Fruit fly (Drosophila melanogaster) whole organism, embryonic: ENCODE results near the gene SmydA-2.

Experiments used
- Bgb ChIP-seq: fragments of 200-800 bp; sonication (Bioruptor generic); IDR thresholded peaks from 2 replicates; pipeline ENCODE4 v1.3.6; 2022; ENCODE audit warnings: missing biosample characterization, missing genetic modification characterization; ENCODE audit not compliant: partially characterized antibody
- BtbVII ChIP-seq: fragments of 200-800 bp; sonication (Bioruptor generic); optimal IDR thresholded peaks from 3 replicates; lab custom pipeline; 2017; ENCODE audit warnings: missing biosample characterization, mild to moderate bottlenecking, missing genetic modification characterization
- CG10267 ChIP-seq: fragments of 200-800 bp; sonication (Bioruptor generic); optimal IDR thresholded peaks from 2 replicates; lab custom pipeline; 2018; ENCODE audit warnings: missing biosample characterization, mild to moderate bottlenecking, missing genetic modification characterization, moderate library complexity
- CG11247 ChIP-seq: fragments of 200-800 bp; sonication (Bioruptor generic); IDR thresholded peaks from 2 replicates; pipeline ENCODE4 v1.3.6; 2022; ENCODE audit warnings: missing biosample characterization, missing genetic modification characterization
- CG12104 ChIP-seq: fragments of 200-800 bp; sonication (Bioruptor generic); optimal IDR thresholded peaks from 3 replicates; lab custom pipeline; 2016; ENCODE audit warnings: missing biosample characterization, missing genetic modification characterization
- CG12942 ChIP-seq: fragments of 200-800 bp; sonication (Bioruptor generic); optimal IDR thresholded peaks from 3 replicates; lab custom pipeline; 2016; ENCODE audit warnings: missing biosample characterization, missing genetic modification characterization
- CG1602 ChIP-seq: fragments of 200-800 bp; sonication (Bioruptor generic); optimal IDR thresholded peaks from 3 replicates; lab custom pipeline; 2016; ENCODE audit warnings: missing biosample characterization, missing genetic modification characterization
- CG1792 ChIP-seq: fragments of 200-800 bp; sonication (Bioruptor generic); optimal IDR thresholded peaks from 2 replicates; lab custom pipeline; 2016; ENCODE audit warnings: missing biosample characterization, missing genetic modification characterization
- CG2889 ChIP-seq: fragments of 200-800 bp; sonication (Bioruptor generic); IDR thresholded peaks from 3 replicates; pipeline ENCODE4 v1.3.6; 2022; ENCODE audit warnings: missing biosample characterization, missing genetic modification characterization
- CG31224 ChIP-seq: fragments of 200-800 bp; sonication (Bioruptor generic); IDR thresholded peaks from 2 replicates; pipeline ENCODE4 v1.3.6; 2022; ENCODE audit warnings: missing biosample characterization, missing genetic modification characterization
- CG3407 ChIP-seq: fragments of 200-800 bp; sonication (Bioruptor generic); optimal IDR thresholded peaks from 2 replicates; lab custom pipeline; 2018; ENCODE audit warnings: missing biosample characterization, mild to moderate bottlenecking, missing genetic modification characterization
- CG42726 ChIP-seq: fragments of 200-800 bp; sonication (Bioruptor generic); IDR thresholded peaks from 2 replicates; pipeline ENCODE4 v1.3.6; 2022; ENCODE audit warnings: missing biosample characterization, missing genetic modification characterization; ENCODE audit not compliant: partially characterized antibody
- CG4617 ChIP-seq: fragments of 200-800 bp; sonication (Bioruptor generic); optimal IDR thresholded peaks from 3 replicates; lab custom pipeline; 2016; ENCODE audit warnings: missing biosample characterization, missing genetic modification characterization, borderline replicate concordance
- CG4707 ChIP-seq: fragments of 200-800 bp; sonication (Bioruptor generic); optimal IDR thresholded peaks from 2 replicates; lab custom pipeline; 2018; ENCODE audit warnings: missing biosample characterization, mild to moderate bottlenecking, missing genetic modification characterization, moderate library complexity
- CG4820 ChIP-seq: fragments of 200-800 bp; sonication (Bioruptor generic); optimal IDR thresholded peaks from 3 replicates; lab custom pipeline; 2016; ENCODE audit warnings: missing biosample characterization, missing genetic modification characterization
- CG6272 ChIP-seq: fragments of 200-800 bp; sonication (Bioruptor generic); IDR thresholded peaks from 2 replicates; pipeline ENCODE4 v1.3.6; 2022; ENCODE audit warnings: missing biosample characterization, missing genetic modification characterization
- CG8290 ChIP-seq, 3 experiments: fragments of 200-800 bp; sonication (Bioruptor generic); optimal IDR thresholded peaks; 2 replicates each; lab custom pipeline; 2016 to 2019; ENCODE audit warnings: missing biosample characterization in 3 of 3, missing genetic modification characterization in 3 of 3, mild to moderate bottlenecking in 2 of 3, moderate library complexity in 1 of 3
- CG8944 ChIP-seq: fragments of 200-800 bp; sonication (Bioruptor generic); optimal IDR thresholded peaks from 3 replicates; lab custom pipeline; 2016; ENCODE audit warnings: missing biosample characterization, missing genetic modification characterization
- Dbx ChIP-seq: fragments of 200-800 bp; sonication (Bioruptor generic); IDR thresholded peaks from 3 replicates; pipeline ENCODE4 v1.3.6; 2022; ENCODE audit warnings: missing biosample characterization, missing genetic modification characterization
- ERR ChIP-seq: fragments of 200-800 bp; sonication (Bioruptor generic); optimal IDR thresholded peaks from 2 replicates; lab custom pipeline; 2016; ENCODE audit warnings: missing biosample characterization, missing genetic modification characterization
- Ets97D ChIP-seq: fragments of 200-800 bp; sonication (Bioruptor generic); optimal IDR thresholded peaks from 3 replicates; lab custom pipeline; 2016; ENCODE audit warnings: missing biosample characterization, missing genetic modification characterization
- H15 ChIP-seq: fragments of 200-800 bp; sonication (Bioruptor generic); IDR thresholded peaks from 3 replicates; pipeline ENCODE4 v1.3.6; 2022; ENCODE audit warnings: missing biosample characterization, missing genetic modification characterization
- Hand ChIP-seq: fragments of 200-800 bp; sonication (Bioruptor generic); optimal IDR thresholded peaks from 2 replicates; lab custom pipeline; 2017; ENCODE audit warnings: mild to moderate bottlenecking, missing biosample characterization, missing genetic modification reagents, missing genetic modification characterization
- Hmr ChIP-seq: fragments of 200-800 bp; sonication (Bioruptor generic); optimal IDR thresholded peaks from 3 replicates; lab custom pipeline; 2017; ENCODE audit warnings: mild to moderate bottlenecking, missing biosample characterization, missing genetic modification reagents, missing genetic modification characterization
- Hr3 ChIP-seq: fragments of 200-800 bp; sonication (Bioruptor generic); optimal IDR thresholded peaks from 3 replicates; lab custom pipeline; 2016; ENCODE audit warnings: missing biosample characterization, missing genetic modification characterization
- Hr51 ChIP-seq, 2 experiments: fragments of 200-800 bp; sonication (Bioruptor generic); optimal IDR thresholded peaks; 2 replicates in 1 of 2; 3 replicates in 1 of 2; lab custom pipeline; 2016 to 2018; ENCODE audit warnings: missing biosample characterization in 2 of 2, missing genetic modification characterization in 2 of 2, mild to moderate bottlenecking in 1 of 2, moderate library complexity in 1 of 2
- Nf-YA ChIP-seq: fragments of 200-800 bp; sonication (Bioruptor generic); IDR thresholded peaks from 2 replicates; pipeline ENCODE4 v1.3.6; 2022; ENCODE audit warnings: missing biosample characterization, missing genetic modification characterization
- Nf-YB ChIP-seq: fragments of 200-800 bp; sonication (Bioruptor generic); optimal IDR thresholded peaks from 3 replicates; lab custom pipeline; 2019; ENCODE audit warnings: missing biosample characterization, mild to moderate bottlenecking, missing genetic modification characterization, moderate library complexity
- PHDP ChIP-seq: fragments of 200-800 bp; sonication (Bioruptor generic); optimal IDR thresholded peaks from 3 replicates; lab custom pipeline; 2018; ENCODE audit warnings: missing biosample characterization, mild to moderate bottlenecking, missing genetic modification characterization, moderate library complexity
- Rfx ChIP-seq: fragments of 200-800 bp; sonication (Bioruptor generic); IDR thresholded peaks from 2 replicates; pipeline ENCODE4 v1.3.6; 2022; ENCODE audit warnings: missing biosample characterization, missing genetic modification characterization
- Sin3A ChIP-seq: fragments of >200 bp; optimal IDR thresholded peaks from 2 replicates; lab custom pipeline; 2018
- Spps ChIP-seq: fragments of 200-800 bp; sonication (Bioruptor generic); optimal IDR thresholded peaks from 2 replicates; lab custom pipeline; 2018; ENCODE audit warnings: missing biosample characterization, mild to moderate bottlenecking, missing genetic modification characterization
- Sry-β ChIP-seq: fragments of 200-800 bp; sonication (Bioruptor generic); optimal IDR thresholded peaks from 2 replicates; lab custom pipeline; 2018; ENCODE audit warnings: missing biosample characterization, mild to moderate bottlenecking, missing genetic modification characterization, moderate library complexity
- Stat92E ChIP-seq, 3 experiments: fragments of >200 bp in 2 of 3; fragments of 200-800 bp in 1 of 3; sonication (Bioruptor generic) in 1 of 3; optimal IDR thresholded peaks; 2 replicates each; lab custom pipeline; 2017 to 2019; ENCODE audit warnings: missing biosample characterization in 3 of 3, missing genetic modification characterization in 3 of 3, mild to moderate bottlenecking in 1 of 3, moderate library complexity in 1 of 3
- ap ChIP-seq: fragments of 200-800 bp; sonication (Bioruptor generic); IDR thresholded peaks from 2 replicates; pipeline ENCODE4 v1.3.6; 2022; ENCODE audit warnings: missing biosample characterization, missing genetic modification characterization
- crp ChIP-seq, 2 experiments: fragments of 200-800 bp; sonication (Bioruptor generic); optimal IDR thresholded peaks; 2 replicates in 1 of 2; 3 replicates in 1 of 2; lab custom pipeline; 2017; ENCODE audit warnings: missing biosample characterization in 2 of 2, missing genetic modification characterization in 2 of 2, mild to moderate bottlenecking in 1 of 2, moderate library complexity in 1 of 2
- dpn ChIP-seq, 2 experiments: fragments of 200-800 bp; sonication (Bioruptor generic); optimal IDR thresholded peaks; 3 replicates each; lab custom pipeline; 2016; ENCODE audit warnings: missing biosample characterization in 2 of 2, missing genetic modification characterization in 2 of 2
- dysf ChIP-seq: fragments of 200-800 bp; sonication (Bioruptor generic); IDR thresholded peaks from 3 replicates; pipeline ENCODE4 v1.3.6; 2022; ENCODE audit warnings: missing biosample characterization, missing genetic modification characterization
- ems ChIP-seq: fragments of 200-800 bp; sonication (Bioruptor generic); optimal IDR thresholded peaks from 3 replicates; lab custom pipeline; 2016; ENCODE audit warnings: missing biosample characterization, missing genetic modification characterization
- eyg ChIP-seq: fragments of 200-800 bp; sonication (Bioruptor generic); optimal IDR thresholded peaks from 3 replicates; lab custom pipeline; 2016; ENCODE audit warnings: missing biosample characterization, missing genetic modification characterization
- lola ChIP-seq, 3 experiments: fragments of >200 bp in 2 of 3; fragments of 200-800 bp in 1 of 3; sonication (Bioruptor generic) in 1 of 3; optimal IDR thresholded peaks; 2 replicates each; lab custom pipeline; 2017 to 2019; ENCODE audit warnings: missing biosample characterization in 3 of 3, missing genetic modification characterization in 3 of 3, mild to moderate bottlenecking in 1 of 3, moderate library complexity in 1 of 3
- mam ChIP-seq: fragments of 200-800 bp; sonication (Bioruptor generic); optimal IDR thresholded peaks from 3 replicates; lab custom pipeline; 2016; ENCODE audit warnings: missing biosample characterization, missing genetic modification characterization
- peb ChIP-seq: fragments of 200-800 bp; sonication (Bioruptor generic); IDR thresholded peaks from 2 replicates; pipeline ENCODE4 v1.3.6; 2022; ENCODE audit warnings: missing biosample characterization, missing genetic modification characterization
- repo ChIP-seq: fragments of 200-800 bp; sonication (Bioruptor generic); optimal IDR thresholded peaks from 2 replicates; lab custom pipeline; 2016; ENCODE audit warnings: missing biosample characterization, missing genetic modification characterization
- stwl ChIP-seq: fragments of 200-800 bp; sonication (Bioruptor generic); optimal IDR thresholded peaks from 3 replicates; lab custom pipeline; 2018; ENCODE audit warnings: missing biosample characterization, mild to moderate bottlenecking, missing genetic modification characterization, moderate library complexity
- sug ChIP-seq: fragments of 200-800 bp; optimal IDR thresholded peaks from 2 replicates; lab custom pipeline; 2019; ENCODE audit warnings: missing biosample characterization, mild to moderate bottlenecking, missing genetic modification characterization, moderate library complexity
- trh ChIP-seq: fragments of 200-800 bp; sonication (Bioruptor generic); optimal IDR thresholded peaks from 2 replicates; lab custom pipeline; 2016; ENCODE audit warnings: missing biosample characterization, missing genetic modification characterization
- twi ChIP-seq: fragments of 200-800 bp; optimal IDR thresholded peaks from 2 replicates; lab custom pipeline; 2019; ENCODE audit warnings: missing biosample characterization, mild to moderate bottlenecking, missing genetic modification characterization, moderate library complexity
- zen ChIP-seq: fragments of 200-800 bp; sonication (Bioruptor generic); optimal IDR thresholded peaks from 3 replicates; lab custom pipeline; 2018; ENCODE audit warnings: missing biosample characterization, mild to moderate bottlenecking, missing genetic modification characterization, moderate library complexity
- zfh1 ChIP-seq: fragments of 200-800 bp; sonication (Bioruptor generic); IDR thresholded peaks from 3 replicates; pipeline ENCODE4 v1.3.6; 2022; ENCODE audit warnings: missing biosample characterization, missing genetic modification characterization

SmydA-2 gene

dm6 chr3L:18997590-18998283 is 5.3 kb downstream of the SmydA-2 start, which contains the start of gene CG18135 (continued):
- TF ChIP-seq CG8290 (GFP tag; optimal IDR thresholded peaks at IDR 0.05; lab: Kevin White, UChicago) (no peak), CG8290 (tag; optimal IDR thresholded peaks at IDR 0.05; lab: Kevin White, UChicago) (peak in 1 of 2 experiments; percentile 38), eyg (GFP tag; lab: Kevin White, UChicago) (peak; percentile 3), zen (tag; lab: Kevin White, UChicago) (no peak), CG1792 (GFP tag; lab: Kevin White, UChicago) (no peak), Nf-YB (GFP tag; lab: Kevin White, UChicago) (no peak), Spps (tag; lab: Kevin White, UChicago) (no peak), CG42726 (no peak), CG4617 (GFP tag; lab: Kevin White, UChicago) (no peak), Hr51 (GFP tag; optimal IDR thresholded peaks at IDR 0.05; lab: Kevin White, UChicago) (no peak), Dbx (GFP tag; lab: Robert Waterston, UW) (no peak), CG1602 (GFP tag; lab: Kevin White, UChicago) (no peak), Hmr (GFP tag; lab: Kevin White, UChicago) (no peak), crp (GFP tag; optimal IDR thresholded peaks at IDR 0.05; lab: Kevin White, UChicago) (peak in 1 of 2 experiments; percentile 13), CG8944 (GFP tag; lab: Kevin White, UChicago) (no peak), Hand (no peak), CG3407 (GFP tag; lab: Kevin White, UChicago) (no peak), lola (GFP tag; optimal IDR thresholded peaks at IDR 0.05; lab: Kevin White, UChicago) (no peak), sug (peak; percentile 55), Stat92E (GFP tag; optimal IDR thresholded peaks at IDR 0.05; lab: Kevin White, UChicago) (no peak), mam (GFP tag; lab: Kevin White, UChicago) (no peak), Nf-YA (no peak), ERR (GFP tag; lab: Kevin White, UChicago) (peak; percentile 52), CG12942 (GFP tag; lab: Kevin White, UChicago) (no peak), Rfx (GFP tag; lab: Robert Waterston, UW) (peak; percentile 26; the same call in 1 of the 2 replicates), CG4820 (GFP tag; lab: Kevin White, UChicago) (no peak), peb (GFP tag; lab: Robert Waterston, UW) (no peak), BtbVII (GFP tag; lab: Kevin White, UChicago) (peak; percentile 24), Hr3 (GFP tag; lab: Kevin White, UChicago) (no peak), CG31224 (GFP tag; lab: Robert Waterston, UW) (no peak), CG4707 (GFP tag; lab: Kevin White, UChicago) (no peak), trh (no peak), zfh1 (GFP tag; lab: Robert Waterston, UW) (no peak), twi (no peak), Sin3A (lab: Kevin White, UChicago) (no peak), H15 (GFP tag; lab: Robert Waterston, UW) (no peak), Bgb (no peak), ems (GFP tag; lab: Kevin White, UChicago) (no peak), dysf (GFP tag; lab: Robert Waterston, UW) (no peak), repo (GFP tag; lab: Kevin White, UChicago) (peak; percentile 14), CG12104 (GFP tag; lab: Kevin White, UChicago) (no peak), dpn (GFP tag; optimal IDR thresholded peaks at IDR 0.05; lab: Kevin White, UChicago) (no peak), CG2889 (GFP tag; lab: Robert Waterston, UW) (no peak), stwl (tag; lab: Kevin White, UChicago) (no peak), CG10267 (tag; lab: Kevin White, UChicago) (no peak), Sry-β (GFP tag; lab: Kevin White, UChicago) (no peak), CG6272 (no peak), PHDP (tag; lab: Kevin White, UChicago) (no peak), CG11247 (no peak), ap (GFP tag; lab: Robert Waterston, UW) (no peak), Ets97D (GFP tag; lab: Kevin White, UChicago) (no peak)
